Fruit fly (Drosophila melanogaster): Measurements from ENCODE around the gene CG15169.
A peak's percentile ranks its signal among the peaks of the same experiment; 100 is the strongest.

Gene CG15169

dm6 chr2L:18947515-18947998, 43.3 kb upstream of the CG15169 start:
- TF ChIP-seq tj (GFP tag; optimal IDR thresholded peaks at IDR 0.05) = no peak
- peak; percentile 31 for TF ChIP-seq pad (GFP tag; optimal IDR thresholded peaks at IDR 0.05)
- TF ChIP-seq CG1620 (GFP tag; optimal IDR thresholded peaks at IDR 0.05) = no peak
- no peak for TF ChIP-seq Mnt (GFP tag; optimal IDR thresholded peaks at IDR 0.05)

dm6 chr2L:18948065-18948723, 42.6 kb upstream of the CG15169 start:
- TF ChIP-seq bab1 (GFP tag; optimal IDR thresholded peaks at IDR 0.05) = no peak
- no peak for TF ChIP-seq kay (GFP tag; ENCODE audit: borderline replicate concordance)
- no peak for TF ChIP-seq CG14711 (tag; optimal IDR thresholded peaks at IDR 0.05)
- TF ChIP-seq pad (GFP tag; optimal IDR thresholded peaks at IDR 0.05) = no peak
- no peak for TF ChIP-seq cic (GFP tag; optimal IDR thresholded peaks at IDR 0.05)
- no peak for TF ChIP-seq Clk (GFP tag; optimal IDR thresholded peaks at IDR 0.05)
- peak; percentile 0 for TF ChIP-seq CG7101 (tag; optimal IDR thresholded peaks at IDR 0.05)
- peak; percentile 19 for TF ChIP-seq tj (GFP tag; optimal IDR thresholded peaks at IDR 0.05)

- TF ChIP-seq Mnt (GFP tag; optimal IDR thresholded peaks at IDR 0.05) (no peak), pad (GFP tag; optimal IDR thresholded peaks at IDR 0.05) (no peak), bab1 (GFP tag; optimal IDR thresholded peaks at IDR 0.05) (peak; percentile 8), CG5204 (GFP tag; optimal IDR thresholded peaks at IDR 0.05) (no peak), CG12768 (GFP tag; optimal IDR thresholded peaks at IDR 0.05) (no peak)
Measured at dm6 chr2L:18948724-18949108, 42.1 kb upstream of the CG15169 start, which contains the start of gene CG10428. CG10428 (plus strand) TSS chr2L:18948884.

- TF ChIP-seq cnc (optimal IDR thresholded peaks at IDR 0.05) (no peak), bab1 (GFP tag; optimal IDR thresholded peaks at IDR 0.05) (peak; percentile 70)
Measured at dm6 chr2L:18951674-18952073, 39.1 kb upstream of the CG15169 start, which contains the start of gene Nedd8. Nedd8 (minus strand) TSS chr2L:18951837.

dm6 chr2L:18953512-18954254, 37.1 kb upstream of the CG15169 start:
- TF ChIP-seq toe (GFP tag; optimal IDR thresholded peaks at IDR 0.05) = no peak
- peak; percentile 28 for TF ChIP-seq CG7101 (tag; optimal IDR thresholded peaks at IDR 0.05)
- no peak for TF ChIP-seq kay (GFP tag; ENCODE audit: borderline replicate concordance)
- TF ChIP-seq cic (GFP tag; optimal IDR thresholded peaks at IDR 0.05) = no peak
- TF ChIP-seq CG11617 (GFP tag; optimal IDR thresholded peaks at IDR 0.05) = peak; percentile 49
- TF ChIP-seq Crg-1 (GFP tag; optimal IDR thresholded peaks at IDR 0.05) = no peak
- peak; percentile 15 for TF ChIP-seq CG7045 (GFP tag; optimal IDR thresholded peaks at IDR 0.05)
- peak; percentile 33 for TF ChIP-seq CG14711 (tag; optimal IDR thresholded peaks at IDR 0.05)

- TF ChIP-seq Clk (GFP tag; optimal IDR thresholded peaks at IDR 0.05) (peak; percentile 5), kay (GFP tag; ENCODE audit: borderline replicate concordance) (peak; percentile 92), CG14711 (tag; optimal IDR thresholded peaks at IDR 0.05) (no peak), cic (GFP tag; optimal IDR thresholded peaks at IDR 0.05) (peak; percentile 85), CG12768 (GFP tag; optimal IDR thresholded peaks at IDR 0.05) (peak; percentile 41), CG11617 (GFP tag; optimal IDR thresholded peaks at IDR 0.05) (no peak), ovo (GFP tag; optimal IDR thresholded peaks at IDR 0.05) (no peak), pad (GFP tag; optimal IDR thresholded peaks at IDR 0.05) (no peak), Crg-1 (GFP tag; optimal IDR thresholded peaks at IDR 0.05) (no peak), tj (GFP tag; optimal IDR thresholded peaks at IDR 0.05) (peak; percentile 40), CG33017 (tag; optimal IDR thresholded peaks at IDR 0.05) (peak; percentile 37), Mnt (GFP tag; optimal IDR thresholded peaks at IDR 0.05) (peak; percentile 67), Hr96 (GFP tag; optimal IDR thresholded peaks at IDR 0.05) (no peak), toe (GFP tag; optimal IDR thresholded peaks at IDR 0.05) (no peak), CG7101 (tag; optimal IDR thresholded peaks at IDR 0.05) (no peak)
Measured at dm6 chr2L:18954255-18954715, 36.5 kb upstream of the CG15169 start, which contains the start of gene CG10621. CG10621 (minus strand) TSS chr2L:18954431.

- TF ChIP-seq bab1 (GFP tag; optimal IDR thresholded peaks at IDR 0.05) (no peak), tj (GFP tag; optimal IDR thresholded peaks at IDR 0.05) (no peak), kay (GFP tag; ENCODE audit: borderline replicate concordance) (no peak), ovo (GFP tag; optimal IDR thresholded peaks at IDR 0.05) (no peak), cic (GFP tag; optimal IDR thresholded peaks at IDR 0.05) (peak; percentile 47), CG11617 (GFP tag; optimal IDR thresholded peaks at IDR 0.05) (no peak), CG12768 (GFP tag; optimal IDR thresholded peaks at IDR 0.05) (peak; percentile 3), CG7045 (GFP tag; optimal IDR thresholded peaks at IDR 0.05) (no peak), Clk (GFP tag; optimal IDR thresholded peaks at IDR 0.05) (no peak), pad (GFP tag; optimal IDR thresholded peaks at IDR 0.05) (no peak)
Measured at dm6 chr2L:18955666-18956065, 35.2 kb upstream of the CG15169 start.

Measured in whole organism, adult.